Worm (Caenorhabditis elegans) whole organism, early embryonic: ENCODE results near the gene C45G9.10.

ENCODE experiments used
- F13C5.2 ChIP-seq: sonication (generic microtip); optimal IDR thresholded peaks from 2 replicates; lab custom pipeline; 2017; ENCODE audit warnings: mild to moderate bottlenecking, missing genetic modification characterization, inconsistent platforms, missing compliant biosample characterization
- ceh-13 ChIP-seq: fragments of 200-800 bp; sonication (Bioruptor generic); optimal IDR thresholded peaks from 2 replicates; lab custom pipeline; 2018; ENCODE audit warnings: mild to moderate bottlenecking, missing genetic modification characterization, missing compliant biosample characterization

ce11 chrIII:5081573-5081823 is 19.8 kb upstream of the C45G9.10 start, which contains the start of gene cox-6A:
- TF ChIP-seq F13C5.2 (tag; lab: Kevin White, UChicago), result no peak
- TF ChIP-seq ceh-13 (GFP tag; lab: Kevin White, UChicago), result no peak
